Fruit fly (Drosophila melanogaster): Measurements from ENCODE around the gene CG10650.

CG10650 gene

dm6 chr2L:19011895-19012645 lies 16.3 kb upstream of the CG10650 start (continued):
- TF ChIP-seq p53 (GFP tag; optimal IDR thresholded peaks at IDR 0.05), result peak; percentile 12
- 0 out of 2 replicates have a peak, but pooled peaks have one; percentile 43 for TF ChIP-seq wdn (GFP tag; IDR thresholded peaks at IDR 0.05)
- peak; percentile 64; the same call in 1 of the 2 replicates for TF ChIP-seq CG32767 (GFP tag; IDR thresholded peaks at IDR 0.05)
- TF ChIP-seq Camta (GFP tag; optimal IDR thresholded peaks at IDR 0.05), result peak; percentile 67
- no peak for TF ChIP-seq Elba2 (GFP tag; optimal IDR thresholded peaks at IDR 0.05)
- TF ChIP-seq CG31365 (tag; optimal IDR thresholded peaks at IDR 0.05), result peak; percentile 50
- TF ChIP-seq CG9437 (GFP tag; optimal IDR thresholded peaks at IDR 0.05), result peak; percentile 65
- peak; percentile 71 for TF ChIP-seq croc (GFP tag; conservative IDR thresholded peaks at IDR 0.05)
- peak; percentile 67 for TF ChIP-seq CG17829 (tag; optimal IDR thresholded peaks at IDR 0.05)
- peak; percentile 85 for TF ChIP-seq CG6689 (GFP tag; IDR thresholded peaks at IDR 0.05)
- TF ChIP-seq Sox102F (GFP tag; optimal IDR thresholded peaks at IDR 0.05), result peak; percentile 81
- peak; percentile 66 for TF ChIP-seq klu (GFP tag; IDR thresholded peaks at IDR 0.05)
- TF ChIP-seq CG17568 (GFP tag; optimal IDR thresholded peaks at IDR 0.05), result peak; percentile 69
- peak; percentile 85 for TF ChIP-seq pnt (GFP tag; optimal IDR thresholded peaks at IDR 0.05)
- TF ChIP-seq dmrt99B (tag; optimal IDR thresholded peaks at IDR 0.05), result peak; percentile 88
- TF ChIP-seq cwo (GFP tag; optimal IDR thresholded peaks at IDR 0.05), result peak; percentile 87
- peak; percentile 73 for TF ChIP-seq tx (GFP tag; optimal IDR thresholded peaks at IDR 0.05)
- TF ChIP-seq Doc3 (GFP tag; IDR thresholded peaks at IDR 0.05; ENCODE audit: partially characterized antibody), result no peak
- peak; percentile 41 for TF ChIP-seq sug (tag; optimal IDR thresholded peaks at IDR 0.05)
- peak; percentile 81 for TF ChIP-seq H2.0 (GFP tag; IDR thresholded peaks at IDR 0.05)
- peak; percentile 66 for TF ChIP-seq CG16815 (GFP tag; optimal IDR thresholded peaks at IDR 0.05)
- no peak for TF ChIP-seq CG6254 (GFP tag; optimal IDR thresholded peaks at IDR 0.05)
- TF ChIP-seq CG8478 (optimal IDR thresholded peaks at IDR 0.05), result no peak
- no peak for TF ChIP-seq CG2129 (GFP tag; IDR thresholded peaks at IDR 0.05; ENCODE audit: partially characterized antibody)
- TF ChIP-seq az2 (GFP tag; optimal IDR thresholded peaks at IDR 0.05), result peak; percentile 72
- no peak for TF ChIP-seq eve (GFP tag; optimal IDR thresholded peaks at IDR 0.05)
- peak; percentile 79 for TF ChIP-seq CG3281 (GFP tag; optimal IDR thresholded peaks at IDR 0.05)
- no peak for TF ChIP-seq C15 (GFP tag; IDR thresholded peaks at IDR 0.05)
- TF ChIP-seq Chrac-16 (GFP tag; optimal IDR thresholded peaks at IDR 0.05), result peak; percentile 63
- peak; percentile 23 for TF ChIP-seq wek (GFP tag; optimal IDR thresholded peaks at IDR 0.05)
- peak; percentile 43 for TF ChIP-seq Nf-YC (tag; optimal IDR thresholded peaks at IDR 0.05)
- TF ChIP-seq kah (GFP tag; optimal IDR thresholded peaks at IDR 0.05), result no peak
- peak; percentile 77 for TF ChIP-seq Hr3 (GFP tag; optimal IDR thresholded peaks at IDR 0.05)
- TF ChIP-seq CG6175 (GFP tag; IDR thresholded peaks at IDR 0.05), result peak; percentile 78
- TF ChIP-seq Dll (GFP tag; IDR thresholded peaks at IDR 0.05; ENCODE audit: partially characterized antibody), result no peak
- peak; percentile 66; the same call in 1 of the 2 replicates for TF ChIP-seq Poxn (GFP tag; IDR thresholded peaks at IDR 0.05)
- TF ChIP-seq CG15479 (GFP tag; optimal IDR thresholded peaks at IDR 0.05), result no peak
- TF ChIP-seq Vsx1 (GFP tag; optimal IDR thresholded peaks at IDR 0.05), result peak; percentile 21
- TF ChIP-seq CG10431 (GFP tag; optimal IDR thresholded peaks at IDR 0.05), result no peak
- TF ChIP-seq ATbp (GFP tag; optimal IDR thresholded peaks at IDR 0.05), result peak; percentile 78
- TF ChIP-seq HLHmδ (GFP tag; optimal IDR thresholded peaks at IDR 0.05), result no peak
- peak; percentile 15 for TF ChIP-seq btn (GFP tag; optimal IDR thresholded peaks at IDR 0.05)
- peak; percentile 90 for TF ChIP-seq CG2678 (tag; optimal IDR thresholded peaks at IDR 0.05)
- peak; percentile 16 for TF ChIP-seq Lhr (GFP tag; optimal IDR thresholded peaks at IDR 0.05)
- peak; percentile 19 for TF ChIP-seq gcm (GFP tag; optimal IDR thresholded peaks at IDR 0.05)
- TF ChIP-seq CG12299 (tag; optimal IDR thresholded peaks at IDR 0.05), result peak; percentile 67
- TF ChIP-seq Lpt (GFP tag; optimal IDR thresholded peaks at IDR 0.05), result no peak

All from whole organism, embryonic.